Fruit fly (Drosophila melanogaster): ENCODE data around the gene TpnC73F.

Gene TpnC73F

dm6 chr3L:17011351-17012016 is 34.4 kb upstream of the TpnC73F start:
- peak; percentile 65 for TF ChIP-seq CG1832 (GFP tag; optimal IDR thresholded peaks at IDR 0.05)
- TF ChIP-seq Atf6 (GFP tag; IDR thresholded peaks at IDR 0.05): no peak
- peak; percentile 48 for TF ChIP-seq Jarid2 (GFP tag; optimal IDR thresholded peaks at IDR 0.05)
- peak; percentile 62; the same call in 1 of the 3 replicates for TF ChIP-seq sr (GFP tag; IDR thresholded peaks at IDR 0.05)
- TF ChIP-seq CG8478 (optimal IDR thresholded peaks at IDR 0.05): peak; percentile 30
- 0 out of 3 replicates have a peak, but pooled peaks have one; percentile 9 for TF ChIP-seq Aef1 (GFP tag; IDR thresholded peaks at IDR 0.05)
- TF ChIP-seq sd (tag; optimal IDR thresholded peaks at IDR 0.05): peak; percentile 19
- TF ChIP-seq CG10321 (GFP tag; IDR thresholded peaks at IDR 0.05): peak; percentile 76
- TF ChIP-seq Adf1 (GFP tag; IDR thresholded peaks at IDR 0.05): peak; percentile 92
- TF ChIP-seq Med (GFP tag): peak; percentile 55
- TF ChIP-seq ci (GFP tag; IDR thresholded peaks at IDR 0.05): 0 out of 3 replicates have a peak, but pooled peaks have one; percentile 19
- 0 out of 3 replicates have a peak, but pooled peaks have one; percentile 12 for TF ChIP-seq row (GFP tag; IDR thresholded peaks at IDR 0.05)
- TF ChIP-seq wor (GFP tag; IDR thresholded peaks at IDR 0.05): no peak
- TF ChIP-seq CG5953 (GFP tag; IDR thresholded peaks at IDR 0.05): no peak
- TF ChIP-seq z (GFP tag; IDR thresholded peaks at IDR 0.05): 0 out of 3 replicates have a peak, but pooled peaks have one; percentile 35
- TF ChIP-seq CG4360 (GFP tag; IDR thresholded peaks at IDR 0.05): peak; percentile 90
- 0 out of 2 replicates have a peak, but pooled peaks have one; percentile 11 for TF ChIP-seq CG1024 (GFP tag; IDR thresholded peaks at IDR 0.05)
- no peak; the same call in 1 of the 2 replicates for TF ChIP-seq crol (GFP tag; IDR thresholded peaks at IDR 0.05)
- TF ChIP-seq Blimp-1 (GFP tag; optimal IDR thresholded peaks at IDR 0.05): peak; percentile 79

dm6 chr3L:17012017-17012719 is 33.7 kb upstream of the TpnC73F start, which contains the start of gene CG3764:
TSS of gene CG3764 (minus strand) at chr3L:17012565.
- TF ChIP-seq CG6791 (GFP tag; IDR thresholded peaks at IDR 0.05; ENCODE audit: partially characterized antibody) (peak; percentile 47; the same call in 1 of the 3 replicates), CG4617 (GFP tag; optimal IDR thresholded peaks at IDR 0.05; ENCODE audit: borderline replicate concordance) (peak; percentile 86), CG18262 (tag; optimal IDR thresholded peaks at IDR 0.05) (peak; percentile 67), hbn (GFP tag; IDR thresholded peaks at IDR 0.05; ENCODE audit: partially characterized antibody) (no peak), Hr78 (GFP tag; optimal IDR thresholded peaks at IDR 0.05) (no peak), CG9609 (GFP tag; optimal IDR thresholded peaks at IDR 0.05) (peak; percentile 63), eyg (GFP tag; optimal IDR thresholded peaks at IDR 0.05) (peak; percentile 80), Dp (GFP tag; optimal IDR thresholded peaks at IDR 0.05) (peak; percentile 77), vvl (GFP tag; IDR thresholded peaks at IDR 0.05) (peak; percentile 83), CG9876 (GFP tag; optimal IDR thresholded peaks at IDR 0.05) (peak; percentile 67), zfh1 (GFP tag; IDR thresholded peaks at IDR 0.05) (peak; percentile 66), pfk (GFP tag; optimal IDR thresholded peaks at IDR 0.05) (peak; percentile 74), Ada2b (GFP tag; IDR thresholded peaks at IDR 0.05) (peak; percentile 37; the same call in 1 of the 2 replicates), fru (optimal IDR thresholded peaks at IDR 0.05) (no peak), Nf-YA (GFP tag; IDR thresholded peaks at IDR 0.05) (0 out of 2 replicates have a peak, but pooled peaks have one; percentile 37), cato (GFP tag; optimal IDR thresholded peaks at IDR 0.05; ENCODE audit: borderline replicate concordance) (peak; percentile 34), lbe (GFP tag; optimal IDR thresholded peaks at IDR 0.05) (peak; percentile 38), CG11504 (tag; optimal IDR thresholded peaks at IDR 0.05) (peak; percentile 72), Bteb2 (GFP tag; optimal IDR thresholded peaks at IDR 0.05) (peak; percentile 32), CG12104 (GFP tag; optimal IDR thresholded peaks at IDR 0.05) (peak; percentile 74), Fer1 (GFP tag; optimal IDR thresholded peaks at IDR 0.05) (peak; percentile 90), cad (GFP tag; optimal IDR thresholded peaks at IDR 0.05) (no peak), CG2712 (tag; optimal IDR thresholded peaks at IDR 0.05) (peak; percentile 70), sens-2 (GFP tag; IDR thresholded peaks at IDR 0.05) (peak; percentile 46; the same call in 1 of the 2 replicates), Lpt (GFP tag; optimal IDR thresholded peaks at IDR 0.05) (no peak), CG15601 (tag; optimal IDR thresholded peaks at IDR 0.05) (peak; percentile 89), Atf3 (GFP tag; optimal IDR thresholded peaks at IDR 0.05) (peak; percentile 69), D19A (tag; optimal IDR thresholded peaks at IDR 0.05) (peak; percentile 47), onecut (GFP tag; IDR thresholded peaks at IDR 0.05) (peak; percentile 72), p53 (GFP tag; optimal IDR thresholded peaks at IDR 0.05) (peak; percentile 77)
